Fruit fly (Drosophila melanogaster): Measurements from ENCODE around the gene Ptp61F.

Ptp61F gene

dm6 chr3L:1335428-1335764 lies 139.7 kb downstream of the Ptp61F start (continued):
- TF ChIP-seq gem (tag; optimal IDR thresholded peaks at IDR 0.05) = peak; percentile 53
- peak; percentile 6 for TF ChIP-seq CG10462 (GFP tag; optimal IDR thresholded peaks at IDR 0.05)
- TF ChIP-seq NFAT (GFP tag; IDR thresholded peaks at IDR 0.05) = peak; percentile 68
- no peak for TF ChIP-seq zf30C (GFP tag; optimal IDR thresholded peaks at IDR 0.05)
- no peak for TF ChIP-seq z (GFP tag; IDR thresholded peaks at IDR 0.05)
- TF ChIP-seq lmd (GFP tag; IDR thresholded peaks at IDR 0.05) = peak; percentile 67
- peak in 1 of 2 experiments; percentile 36 for TF ChIP-seq Hr51 (GFP tag; optimal IDR thresholded peaks at IDR 0.05)
- peak; percentile 52; the same call in 2 of the 3 replicates for TF ChIP-seq tgo (GFP tag; IDR thresholded peaks at IDR 0.05)
- TF ChIP-seq Rx (GFP tag; IDR thresholded peaks at IDR 0.05) = peak; percentile 61; the same call in 1 of the 2 replicates
- TF ChIP-seq CG12219 (GFP tag; optimal IDR thresholded peaks at IDR 0.05) = no peak
- TF ChIP-seq CG4730 (GFP tag; IDR thresholded peaks at IDR 0.05) = peak; percentile 30; the same call in 1 of the 2 replicates
- peak; percentile 63 for TF ChIP-seq CG15479 (GFP tag; optimal IDR thresholded peaks at IDR 0.05)
- TF ChIP-seq CG12391 (tag; optimal IDR thresholded peaks at IDR 0.05) = peak; percentile 21
- no peak for TF ChIP-seq bsh (GFP tag; optimal IDR thresholded peaks at IDR 0.05)
- peak; percentile 65; the same call in 1 of the 2 replicates for TF ChIP-seq CG14014 (GFP tag; IDR thresholded peaks at IDR 0.05)
- no peak for TF ChIP-seq nerfin-2 (GFP tag; IDR thresholded peaks at IDR 0.05; ENCODE audit: partially characterized antibody)
- TF ChIP-seq Aef1 (GFP tag; IDR thresholded peaks at IDR 0.05) = peak; percentile 60
- TF ChIP-seq sug (tag; optimal IDR thresholded peaks at IDR 0.05) = no peak
- TF ChIP-seq gro (GFP tag; optimal IDR thresholded peaks at IDR 0.05) = peak; percentile 40
- peak; percentile 25 for TF ChIP-seq cwo (GFP tag; optimal IDR thresholded peaks at IDR 0.05)
- no peak for TF ChIP-seq abd-A (tag; optimal IDR thresholded peaks at IDR 0.05)
- TF ChIP-seq Lim3 (GFP tag; IDR thresholded peaks at IDR 0.05) = 0 out of 2 replicates have a peak, but pooled peaks have one; percentile 17
- TF ChIP-seq sens (GFP tag) = peak; percentile 10
- peak; percentile 69 for TF ChIP-seq CG13624 (GFP tag; optimal IDR thresholded peaks at IDR 0.05)
- no peak for TF ChIP-seq dmrt11E (tag; optimal IDR thresholded peaks at IDR 0.05)
- no peak for TF ChIP-seq Kr (GFP tag; optimal IDR thresholded peaks at IDR 0.05)
- no peak for TF ChIP-seq grn (GFP tag; optimal IDR thresholded peaks at IDR 0.05)
- TF ChIP-seq nerfin-1 (tag; optimal IDR thresholded peaks at IDR 0.05) = peak; percentile 56
- peak; percentile 84 for TF ChIP-seq CG32532 (GFP tag; IDR thresholded peaks at IDR 0.05)
- peak; percentile 27 for TF ChIP-seq Camta (GFP tag; optimal IDR thresholded peaks at IDR 0.05)
- TF ChIP-seq Usf (GFP tag; optimal IDR thresholded peaks at IDR 0.05) = no peak
- TF ChIP-seq amos (GFP tag; IDR thresholded peaks at IDR 0.05; ENCODE audit: partially characterized antibody) = no peak
- TF ChIP-seq tll (GFP tag; optimal IDR thresholded peaks at IDR 0.05) = no peak
- no peak for TF ChIP-seq CG2875 (GFP tag; optimal IDR thresholded peaks at IDR 0.05)
- TF ChIP-seq CG11456 (GFP tag; IDR thresholded peaks at IDR 0.05) = peak; percentile 51; the same call in 1 of the 3 replicates
- TF ChIP-seq unc-4 (GFP tag; IDR thresholded peaks at IDR 0.05; ENCODE audit: partially characterized antibody) = no peak
- no peak for TF ChIP-seq GATAe (GFP tag; conservative IDR thresholded peaks at IDR 0.05)
- no peak for TF ChIP-seq odd (GFP tag; optimal IDR thresholded peaks at IDR 0.05)
- TF ChIP-seq pfk (GFP tag; optimal IDR thresholded peaks at IDR 0.05) = no peak
- peak; percentile 64 for TF ChIP-seq her (GFP tag; optimal IDR thresholded peaks at IDR 0.05)
- 0 out of 2 replicates have a peak, but pooled peaks have one; percentile 10 for TF ChIP-seq CG8765 (GFP tag; IDR thresholded peaks at IDR 0.05)
- TF ChIP-seq CG3407 (GFP tag; optimal IDR thresholded peaks at IDR 0.05) = no peak
- TF ChIP-seq CG9817 (tag; optimal IDR thresholded peaks at IDR 0.05) = peak; percentile 15
- peak; percentile 54 for TF ChIP-seq CG9727 (GFP tag; optimal IDR thresholded peaks at IDR 0.05)
- TF ChIP-seq CG9437 (GFP tag; optimal IDR thresholded peaks at IDR 0.05) = no peak
- TF ChIP-seq slp2 (GFP tag; optimal IDR thresholded peaks at IDR 0.05) = no peak
- TF ChIP-seq Pdp1 (GFP tag; optimal IDR thresholded peaks at IDR 0.05) = peak; percentile 25 to 100
- TF ChIP-seq Sry-δ (GFP tag; optimal IDR thresholded peaks at IDR 0.05) = peak; percentile 10
- 0 out of 3 replicates have a peak, but pooled peaks have one; percentile 33 for TF ChIP-seq CG11695 (GFP tag; IDR thresholded peaks at IDR 0.05)
- TF ChIP-seq CG15269 (tag; optimal IDR thresholded peaks at IDR 0.05) = peak; percentile 56

Measured in whole organism, embryonic.